Fruit fly (Drosophila melanogaster) whole organism, wandering third instar larva: ENCODE data around the gene h-cup.

Experiments
- Abd-B ChIP-seq: fragments of >200 bp; optimal IDR thresholded peaks from 2 replicates; lab custom pipeline; 2017; ENCODE audit warnings: missing biosample characterization, missing genetic modification characterization
- CG32264 ChIP-seq: fragments of 200-800 bp; sonication (Bioruptor generic); optimal IDR thresholded peaks from 2 replicates; lab custom pipeline; 2016; ENCODE audit warnings: missing biosample characterization, missing genetic modification characterization
- CG9705 ChIP-seq: fragments of 200-800 bp; sonication (Bioruptor generic); optimal IDR thresholded peaks from 2 replicates; lab custom pipeline; 2018; ENCODE audit warnings: missing biosample characterization, mild to moderate bottlenecking, missing genetic modification characterization
- Dfd ChIP-seq: fragments of >200 bp; optimal IDR thresholded peaks from 2 replicates; lab custom pipeline; 2017; ENCODE audit warnings: missing biosample characterization, missing genetic modification characterization
- Dif ChIP-seq: fragments of 200-275, 200-300 bp; sonication (Bioruptor generic); optimal IDR thresholded peaks from 2 replicates; lab custom pipeline; 2018; ENCODE audit warnings: missing biosample characterization, missing genetic modification characterization; ENCODE audit not compliant: partially characterized antibody
- GATAd ChIP-seq: sonication (Bioruptor generic); optimal IDR thresholded peaks from 2 replicates; lab custom pipeline; 2016; ENCODE audit warnings: missing biosample characterization, missing genetic modification characterization
- HLH106 ChIP-seq: fragments of 200-800 bp; optimal IDR thresholded peaks from 3 replicates; lab custom pipeline; 2019; ENCODE audit warnings: missing biosample characterization, mild to moderate bottlenecking, missing genetic modification characterization, moderate library complexity
- Hnf4 ChIP-seq: fragments of 200-800 bp; sonication (Bioruptor generic); optimal IDR thresholded peaks from 2 replicates; lab custom pipeline; 2016; ENCODE audit warnings: missing biosample characterization, mild to moderate bottlenecking, missing genetic modification characterization
- Hr78 ChIP-seq: fragments of >200 bp; optimal IDR thresholded peaks from 2 replicates; lab custom pipeline; 2017; ENCODE audit warnings: missing biosample characterization, missing genetic modification characterization
- Hr83 ChIP-seq: fragments of 200-300 bp; sonication (Bioruptor generic); optimal IDR thresholded peaks from 2 replicates; lab custom pipeline; 2016; ENCODE audit warnings: missing biosample characterization, mild to moderate bottlenecking, missing genetic modification characterization, moderate library complexity; ENCODE audit not compliant: poor library complexity, severe bottlenecking
- Jra ChIP-seq: sonication (Bioruptor generic); optimal IDR thresholded peaks from 2 replicates; lab custom pipeline; 2016; ENCODE audit warnings: missing biosample characterization, missing genetic modification characterization
- Myc ChIP-seq: fragments of >200 bp; optimal IDR thresholded peaks from 2 replicates; lab custom pipeline; 2017
- N ChIP-seq: fragments of >200 bp; optimal IDR thresholded peaks from 2 replicates; lab custom pipeline; 2018; ENCODE audit warnings: missing biosample characterization, missing external identifiers, missing genetic modification characterization
- OdsH ChIP-seq: fragments of 200-800 bp; sonication (Bioruptor generic); optimal IDR thresholded peaks from 2 replicates; lab custom pipeline; 2016; ENCODE audit warnings: missing biosample characterization, mild to moderate bottlenecking, missing genetic modification characterization
- Rel ChIP-seq, 2 experiments: fragments of 200-800 bp; sonication (Bioruptor generic) in 1 of 2; optimal IDR thresholded peaks; 2 replicates in 1 of 2; 3 replicates in 1 of 2; lab custom pipeline; 2016 to 2019; ENCODE audit warnings: mild to moderate bottlenecking in 2 of 2, missing biosample characterization in 2 of 2, missing genetic modification characterization in 2 of 2, moderate library complexity in 1 of 2
- Sp1 ChIP-seq: fragments of 200-800 bp; sonication (Bioruptor generic); optimal IDR thresholded peaks from 3 replicates; lab custom pipeline; 2019; ENCODE audit warnings: missing biosample characterization, mild to moderate bottlenecking, missing genetic modification characterization, moderate library complexity
- Vsx2 ChIP-seq: fragments of 200-300, 225-300 bp; sonication (Bioruptor generic); optimal IDR thresholded peaks from 2 replicates; lab custom pipeline; 2018; ENCODE audit warnings: missing biosample characterization, missing genetic modification characterization; ENCODE audit not compliant: partially characterized antibody
- br ChIP-seq: fragments of 200-800 bp; sonication (Bioruptor generic); optimal IDR thresholded peaks from 2 replicates; lab custom pipeline; 2016; ENCODE audit warnings: missing biosample characterization, missing genetic modification characterization
- brk ChIP-seq: fragments of 200-800 bp; sonication (Bioruptor generic); optimal IDR thresholded peaks from 2 replicates; lab custom pipeline; 2016; ENCODE audit warnings: missing biosample characterization, mild to moderate bottlenecking, missing genetic modification characterization
- dl ChIP-seq, 2 experiments: fragments of 175-275, 200-275 bp in 1 of 2; fragments of 200-275 bp in 1 of 2; sonication (Bioruptor generic); optimal IDR thresholded peaks; lab custom pipeline; 2018; ENCODE audit warnings: mild to moderate bottlenecking in 2 of 2, missing biosample characterization in 2 of 2, missing genetic modification characterization in 2 of 2, moderate library complexity in 2 of 2; ENCODE audit not compliant: partially characterized antibody in 2 of 2, insufficient read depth in 1 of 2
- dmrt93B ChIP-seq: fragments of 200-800 bp; sonication (Bioruptor generic); optimal IDR thresholded peaks from 2 replicates; lab custom pipeline; 2018; ENCODE audit warnings: missing biosample characterization, mild to moderate bottlenecking, missing genetic modification characterization
- ey ChIP-seq: fragments of 200-800 bp; sonication (Bioruptor generic); optimal IDR thresholded peaks from 2 replicates; lab custom pipeline; 2016; ENCODE audit warnings: missing biosample characterization, missing genetic modification characterization
- foxo ChIP-seq, 2 experiments: fragments of 200-800 bp; sonication (Bioruptor generic); optimal IDR thresholded peaks; 2 replicates in 1 of 2; 3 replicates in 1 of 2; lab custom pipeline; 2016 to 2017; ENCODE audit warnings: missing biosample characterization in 2 of 2, missing genetic modification characterization in 2 of 2
- fru ChIP-seq: fragments of 200-800 bp; sonication (Bioruptor generic); optimal IDR thresholded peaks from 3 replicates; lab custom pipeline; 2016; ENCODE audit warnings: missing biosample characterization, mild to moderate bottlenecking, missing genetic modification characterization
- h ChIP-seq: fragments of 200-800 bp; sonication (Bioruptor generic); optimal IDR thresholded peaks from 3 replicates; lab custom pipeline; 2016; ENCODE audit warnings: missing biosample characterization, mild to moderate bottlenecking, missing genetic modification characterization
- jim ChIP-seq: fragments of 175-275, 200-325 bp; sonication (Bioruptor generic); optimal IDR thresholded peaks from 2 replicates; lab custom pipeline; 2016; ENCODE audit warnings: missing biosample characterization, mild to moderate bottlenecking, missing genetic modification characterization
- lola ChIP-seq: fragments of >200 bp; optimal IDR thresholded peaks from 2 replicates; lab custom pipeline; 2017; ENCODE audit warnings: missing biosample characterization, missing genetic modification characterization
- pan ChIP-seq: fragments of >200 bp; optimal IDR thresholded peaks from 2 replicates; lab custom pipeline; 2017
- psq ChIP-seq: fragments of 200-800 bp; sonication (Bioruptor generic); optimal IDR thresholded peaks from 3 replicates; lab custom pipeline; 2017; ENCODE audit warnings: missing biosample characterization, mild to moderate bottlenecking, missing genetic modification characterization, moderate library complexity
- rgr ChIP-seq: fragments of 200-800 bp; sonication (Bioruptor generic); optimal IDR thresholded peaks from 3 replicates; lab custom pipeline; 2016; ENCODE audit warnings: missing biosample characterization, mild to moderate bottlenecking, missing genetic modification characterization
- sage ChIP-seq: fragments of 200-800 bp; sonication (Bioruptor generic); optimal IDR thresholded peaks from 2 replicates; lab custom pipeline; 2016; ENCODE audit warnings: missing biosample characterization, mild to moderate bottlenecking, missing genetic modification characterization
- sv ChIP-seq: fragments of 200-800 bp; sonication (Bioruptor generic); optimal IDR thresholded peaks from 3 replicates; lab custom pipeline; 2016; ENCODE audit warnings: missing biosample characterization, missing genetic modification characterization
- tai ChIP-seq: sonication (Bioruptor generic); optimal IDR thresholded peaks from 2 replicates; lab custom pipeline; 2016; ENCODE audit warnings: missing biosample characterization, missing genetic modification characterization
- usp ChIP-seq: fragments of >200 bp; optimal IDR thresholded peaks from 2 replicates; lab custom pipeline; 2017; ENCODE audit warnings: missing biosample characterization, missing genetic modification characterization
- woc ChIP-seq: sonication (Bioruptor generic); optimal IDR thresholded peaks from 2 replicates; lab custom pipeline; 2016; ENCODE audit warnings: missing biosample characterization, mild to moderate bottlenecking, missing genetic modification characterization

The h-cup gene

DNA sequence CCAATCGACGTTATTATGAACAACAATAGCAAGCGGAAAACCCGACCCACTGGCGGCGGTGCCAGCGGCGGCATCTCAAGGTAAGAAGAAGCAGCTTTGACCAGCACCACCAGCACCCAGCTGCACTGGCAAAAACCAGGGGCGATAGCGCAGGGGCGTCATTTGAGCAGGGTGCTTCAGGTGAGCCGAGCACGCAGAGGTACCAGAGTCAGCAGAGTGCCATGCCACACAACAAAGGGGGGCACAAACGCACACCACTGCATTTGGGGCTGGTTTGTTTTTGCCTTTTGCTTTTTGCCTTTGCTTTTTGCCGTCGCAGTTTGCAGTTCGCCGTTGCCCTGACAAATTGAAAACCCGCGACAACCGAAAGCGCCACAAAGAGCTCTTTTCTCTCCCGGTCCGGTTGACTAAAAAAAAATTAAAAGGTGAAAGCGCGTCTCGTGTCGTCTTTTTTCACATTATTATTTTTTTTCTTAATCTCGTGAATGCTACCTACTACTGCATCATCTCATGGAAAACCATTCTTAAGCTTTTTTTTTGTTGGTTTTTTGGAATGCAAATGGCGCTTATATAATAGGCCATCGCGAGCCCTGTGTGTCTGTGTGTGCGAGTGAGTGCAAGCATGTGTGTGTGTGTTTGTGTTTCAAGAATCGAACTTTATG lies 26.5 kb upstream of the h-cup start:
- no peak for TF ChIP-seq woc (GFP tag; lab: Kevin White, UChicago)
- peak in 1 of 2 experiments; percentile 29 for TF ChIP-seq foxo (GFP tag; optimal IDR thresholded peaks at IDR 0.05; lab: Kevin White, UChicago)
- peak; percentile 34 for TF ChIP-seq h (GFP tag; lab: Kevin White, UChicago)
- TF ChIP-seq Dfd (GFP tag; lab: Kevin White, UChicago): no peak
- TF ChIP-seq CG32264 (GFP tag; lab: Kevin White, UChicago): no peak
- no peak for TF ChIP-seq sage (GFP tag; lab: Kevin White, UChicago)
- TF ChIP-seq CG9705 (GFP tag; lab: Kevin White, UChicago): no peak
- no peak for TF ChIP-seq Hnf4 (GFP tag; lab: Kevin White, UChicago)
- no peak for TF ChIP-seq lola (GFP tag; lab: Kevin White, UChicago)
- TF ChIP-seq brk: peak; percentile 1
- TF ChIP-seq GATAd: no peak
- TF ChIP-seq HLH106: peak; percentile 1
- no peak for TF ChIP-seq Abd-B (GFP tag; lab: Kevin White, UChicago)
- peak; percentile 10 for TF ChIP-seq Jra (GFP tag; lab: Kevin White, UChicago)
- TF ChIP-seq Rel (GFP tag; optimal IDR thresholded peaks at IDR 0.05; lab: Kevin White, UChicago): no peak
- TF ChIP-seq Rel (tag; optimal IDR thresholded peaks at IDR 0.05; lab: Kevin White, UChicago): no peak
- TF ChIP-seq Hr83 (GFP tag; lab: Kevin White, UChicago): peak; percentile 34
- TF ChIP-seq br (GFP tag; lab: Kevin White, UChicago): no peak
- no peak for TF ChIP-seq Hr78
- no peak for TF ChIP-seq tai (GFP tag; lab: Kevin White, UChicago)
- TF ChIP-seq N (GFP tag; lab: Kevin White, UChicago): no peak
- no peak for TF ChIP-seq rgr (GFP tag; lab: Kevin White, UChicago)
- TF ChIP-seq ey: peak; percentile 16
- TF ChIP-seq fru (GFP tag; lab: Kevin White, UChicago): peak; percentile 27
- no peak for TF ChIP-seq Myc (lab: Kevin White, UChicago)
- no peak for TF ChIP-seq dl (GFP tag; optimal IDR thresholded peaks at IDR 0.05; lab: Kevin White, UChicago; ENCODE audit: insufficient read depth in 1 of 2, partially characterized antibody in 2 of 2)
- TF ChIP-seq, all 38 proteins: peak for 8

dm6 chr3R:15408131-15408731 lies 25.5 kb upstream of the h-cup start, which contains the start of gene Atx2:
Gene Atx2, plus strand, starts transcription at chr3R:15408423.
- TF ChIP-seq woc (GFP tag; lab: Kevin White, UChicago) (no peak), foxo (GFP tag; optimal IDR thresholded peaks at IDR 0.05; lab: Kevin White, UChicago) (peak in 1 of 2 experiments; percentile 50), Myc (lab: Kevin White, UChicago) (peak; percentile 13), fru (GFP tag; lab: Kevin White, UChicago) (peak; percentile 41), pan (no peak), tai (GFP tag; lab: Kevin White, UChicago) (no peak), sv (GFP tag; lab: Kevin White, UChicago) (peak; percentile 16), sage (GFP tag; lab: Kevin White, UChicago) (no peak), usp (GFP tag; lab: Kevin White, UChicago) (no peak), br (GFP tag; lab: Kevin White, UChicago) (peak; percentile 29), Hnf4 (GFP tag; lab: Kevin White, UChicago) (peak; percentile 59), Hr78 (no peak), lola (GFP tag; lab: Kevin White, UChicago) (no peak), Vsx2 (GFP tag; lab: Kevin White, UChicago) (no peak), rgr (GFP tag; lab: Kevin White, UChicago) (peak; percentile 2), jim (GFP tag; lab: Kevin White, UChicago) (no peak), HLH106 (peak; percentile 14), Dif (GFP tag; lab: Kevin White, UChicago) (no peak), Sp1 (GFP tag; lab: Kevin White, UChicago) (peak; percentile 17), OdsH (GFP tag; lab: Kevin White, UChicago) (peak; percentile 35), GATAd (no peak), dmrt93B (GFP tag; lab: Kevin White, UChicago) (peak; percentile 17), Abd-B (GFP tag; lab: Kevin White, UChicago) (no peak), psq (GFP tag; lab: Kevin White, UChicago) (peak; percentile 53), ey (no peak), Hr83 (GFP tag; lab: Kevin White, UChicago) (peak; percentile 21), h (GFP tag; lab: Kevin White, UChicago) (peak; percentile 64), dl (GFP tag; optimal IDR thresholded peaks at IDR 0.05; lab: Kevin White, UChicago; ENCODE audit: insufficient read depth in 1 of 2, partially characterized antibody in 2 of 2) (no peak)
